Fruit fly (Drosophila melanogaster) whole organism, wandering third instar larva: Measurements from ENCODE around the gene wac.

Experiments used
- CrebA ChIP-seq: fragments of 200-800 bp; sonication (Bioruptor generic); optimal IDR thresholded peaks from 2 replicates; lab custom pipeline; 2016; ENCODE audit warnings: missing biosample characterization, mild to moderate bottlenecking, missing genetic modification characterization, borderline replicate concordance
- Dfd ChIP-seq: fragments of >200 bp; optimal IDR thresholded peaks from 2 replicates; lab custom pipeline; 2017; ENCODE audit warnings: missing biosample characterization, missing genetic modification characterization
- Dif ChIP-seq: fragments of 200-275, 200-300 bp; sonication (Bioruptor generic); optimal IDR thresholded peaks from 2 replicates; lab custom pipeline; 2018; ENCODE audit warnings: missing biosample characterization, missing genetic modification characterization; ENCODE audit not compliant: partially characterized antibody
- Hnf4 ChIP-seq: fragments of 200-800 bp; sonication (Bioruptor generic); optimal IDR thresholded peaks from 2 replicates; lab custom pipeline; 2016; ENCODE audit warnings: missing biosample characterization, mild to moderate bottlenecking, missing genetic modification characterization
- Hr78 ChIP-seq: fragments of >200 bp; optimal IDR thresholded peaks from 2 replicates; lab custom pipeline; 2017; ENCODE audit warnings: missing biosample characterization, missing genetic modification characterization
- Hr83 ChIP-seq: fragments of 200-300 bp; sonication (Bioruptor generic); optimal IDR thresholded peaks from 2 replicates; lab custom pipeline; 2016; ENCODE audit warnings: missing biosample characterization, mild to moderate bottlenecking, missing genetic modification characterization, moderate library complexity; ENCODE audit not compliant: poor library complexity, severe bottlenecking
- Jra ChIP-seq: sonication (Bioruptor generic); optimal IDR thresholded peaks from 2 replicates; lab custom pipeline; 2016; ENCODE audit warnings: missing biosample characterization, missing genetic modification characterization
- Mio ChIP-seq: sonication (Bioruptor generic); optimal IDR thresholded peaks from 2 replicates; lab custom pipeline; 2016; ENCODE audit warnings: missing biosample characterization, missing genetic modification characterization
- Myc ChIP-seq: fragments of >200 bp; optimal IDR thresholded peaks from 2 replicates; lab custom pipeline; 2017
- N ChIP-seq: fragments of >200 bp; optimal IDR thresholded peaks from 2 replicates; lab custom pipeline; 2018; ENCODE audit warnings: missing biosample characterization, missing external identifiers, missing genetic modification characterization
- Rel ChIP-seq, 2 experiments: fragments of 200-800 bp; sonication (Bioruptor generic) in 1 of 2; optimal IDR thresholded peaks; 2 replicates in 1 of 2; 3 replicates in 1 of 2; lab custom pipeline; 2016 to 2019; ENCODE audit warnings: mild to moderate bottlenecking in 2 of 2, missing biosample characterization in 2 of 2, missing genetic modification characterization in 2 of 2, moderate library complexity in 1 of 2
- Sp1 ChIP-seq: fragments of 200-800 bp; sonication (Bioruptor generic); optimal IDR thresholded peaks from 3 replicates; lab custom pipeline; 2019; ENCODE audit warnings: missing biosample characterization, mild to moderate bottlenecking, missing genetic modification characterization, moderate library complexity
- br ChIP-seq: fragments of 200-800 bp; sonication (Bioruptor generic); optimal IDR thresholded peaks from 2 replicates; lab custom pipeline; 2016; ENCODE audit warnings: missing biosample characterization, missing genetic modification characterization
- brk ChIP-seq: fragments of 200-800 bp; sonication (Bioruptor generic); optimal IDR thresholded peaks from 2 replicates; lab custom pipeline; 2016; ENCODE audit warnings: missing biosample characterization, mild to moderate bottlenecking, missing genetic modification characterization
- dl ChIP-seq, 2 experiments: fragments of 175-275, 200-275 bp in 1 of 2; fragments of 200-275 bp in 1 of 2; sonication (Bioruptor generic); optimal IDR thresholded peaks; lab custom pipeline; 2018; ENCODE audit warnings: mild to moderate bottlenecking in 2 of 2, missing biosample characterization in 2 of 2, missing genetic modification characterization in 2 of 2, moderate library complexity in 2 of 2; ENCODE audit not compliant: partially characterized antibody in 2 of 2, insufficient read depth in 1 of 2
- dmrt93B ChIP-seq: fragments of 200-800 bp; sonication (Bioruptor generic); optimal IDR thresholded peaks from 2 replicates; lab custom pipeline; 2018; ENCODE audit warnings: missing biosample characterization, mild to moderate bottlenecking, missing genetic modification characterization
- ey ChIP-seq: fragments of 200-800 bp; sonication (Bioruptor generic); optimal IDR thresholded peaks from 2 replicates; lab custom pipeline; 2016; ENCODE audit warnings: missing biosample characterization, missing genetic modification characterization
- foxo ChIP-seq, 2 experiments: fragments of 200-800 bp; sonication (Bioruptor generic); optimal IDR thresholded peaks; 2 replicates in 1 of 2; 3 replicates in 1 of 2; lab custom pipeline; 2016 to 2017; ENCODE audit warnings: missing biosample characterization in 2 of 2, missing genetic modification characterization in 2 of 2
- fru ChIP-seq: fragments of 200-800 bp; sonication (Bioruptor generic); optimal IDR thresholded peaks from 3 replicates; lab custom pipeline; 2016; ENCODE audit warnings: missing biosample characterization, mild to moderate bottlenecking, missing genetic modification characterization
- h ChIP-seq: fragments of 200-800 bp; sonication (Bioruptor generic); optimal IDR thresholded peaks from 3 replicates; lab custom pipeline; 2016; ENCODE audit warnings: missing biosample characterization, mild to moderate bottlenecking, missing genetic modification characterization
- lola ChIP-seq: fragments of >200 bp; optimal IDR thresholded peaks from 2 replicates; lab custom pipeline; 2017; ENCODE audit warnings: missing biosample characterization, missing genetic modification characterization
- pan ChIP-seq: fragments of >200 bp; optimal IDR thresholded peaks from 2 replicates; lab custom pipeline; 2017
- psq ChIP-seq: fragments of 200-800 bp; sonication (Bioruptor generic); optimal IDR thresholded peaks from 3 replicates; lab custom pipeline; 2017; ENCODE audit warnings: missing biosample characterization, mild to moderate bottlenecking, missing genetic modification characterization, moderate library complexity
- sage ChIP-seq: fragments of 200-800 bp; sonication (Bioruptor generic); optimal IDR thresholded peaks from 2 replicates; lab custom pipeline; 2016; ENCODE audit warnings: missing biosample characterization, mild to moderate bottlenecking, missing genetic modification characterization
- sv ChIP-seq: fragments of 200-800 bp; sonication (Bioruptor generic); optimal IDR thresholded peaks from 3 replicates; lab custom pipeline; 2016; ENCODE audit warnings: missing biosample characterization, missing genetic modification characterization
- usp ChIP-seq: fragments of >200 bp; optimal IDR thresholded peaks from 2 replicates; lab custom pipeline; 2017; ENCODE audit warnings: missing biosample characterization, missing genetic modification characterization
- woc ChIP-seq: sonication (Bioruptor generic); optimal IDR thresholded peaks from 2 replicates; lab custom pipeline; 2016; ENCODE audit warnings: missing biosample characterization, mild to moderate bottlenecking, missing genetic modification characterization

wac gene

DNA sequence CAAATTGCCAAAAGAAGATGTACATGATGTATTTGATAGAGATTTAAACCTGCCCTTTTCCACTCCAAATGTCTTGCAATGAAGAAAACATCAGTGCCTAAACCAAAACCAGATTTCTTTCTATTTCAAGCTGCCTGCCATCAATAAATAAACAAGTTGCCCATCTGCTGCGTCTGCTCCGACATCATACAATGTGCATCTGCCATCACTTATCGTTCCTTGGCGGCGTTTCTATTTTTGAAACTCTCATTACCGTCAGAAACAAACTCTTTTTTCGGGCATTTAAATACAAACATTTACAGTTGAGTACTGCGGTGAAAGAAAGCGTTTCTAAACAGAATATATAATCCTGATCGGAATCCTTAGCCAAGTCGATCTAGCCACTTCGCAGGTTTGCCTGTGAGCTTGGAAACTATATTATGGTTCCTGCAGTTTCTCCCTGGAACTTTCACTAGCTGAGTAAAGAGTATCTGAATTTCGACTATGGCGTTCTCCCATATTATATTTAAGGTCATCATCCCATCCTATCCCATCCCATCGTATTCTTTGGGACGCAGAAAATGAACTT is 36.9 kb downstream of the wac start:
- TF ChIP-seq Hr78 (GFP tag; lab: Kevin White, UChicago), result no peak
- TF ChIP-seq Hr83 (GFP tag; lab: Kevin White, UChicago), result no peak
- TF ChIP-seq sv (GFP tag; lab: Kevin White, UChicago), result no peak
- no peak for TF ChIP-seq br (GFP tag; lab: Kevin White, UChicago)
- TF ChIP-seq CrebA (GFP tag; lab: Kevin White, UChicago), result no peak
- no peak for TF ChIP-seq sage (GFP tag; lab: Kevin White, UChicago)
- no peak for TF ChIP-seq lola
- no peak for TF ChIP-seq Jra (GFP tag; lab: Kevin White, UChicago)
- TF ChIP-seq usp (GFP tag; lab: Kevin White, UChicago), result no peak
- TF ChIP-seq woc, result no peak
- TF ChIP-seq Dif (GFP tag; lab: Kevin White, UChicago), result no peak
- TF ChIP-seq Hnf4, result no peak
- no peak for TF ChIP-seq Rel (GFP tag; optimal IDR thresholded peaks at IDR 0.05; lab: Kevin White, UChicago)
- TF ChIP-seq Rel (tag; optimal IDR thresholded peaks at IDR 0.05; lab: Kevin White, UChicago), result no peak

DNA sequence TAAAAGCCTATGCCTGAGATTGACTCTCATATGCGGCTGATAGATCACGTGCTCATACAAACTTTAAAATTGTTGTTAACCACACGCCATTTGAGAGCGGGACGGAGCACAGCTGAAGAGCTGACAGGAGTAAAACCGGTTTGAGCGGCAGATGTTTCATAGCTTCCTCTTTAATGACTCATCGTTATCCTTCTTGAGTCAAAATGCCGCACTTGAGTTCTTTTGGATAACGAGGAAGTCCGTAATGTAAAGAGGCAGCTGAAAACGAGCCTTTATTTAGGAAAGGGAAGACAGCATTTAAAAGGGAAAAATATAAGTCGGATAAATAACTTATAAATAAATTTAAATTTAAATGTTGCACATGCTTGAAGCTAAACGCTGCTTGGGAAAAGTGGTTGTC is 39.3 kb downstream of the wac start:
- no peak for TF ChIP-seq Sp1 (GFP tag; lab: Kevin White, UChicago)
- TF ChIP-seq sage (GFP tag; lab: Kevin White, UChicago), result no peak
- no peak for TF ChIP-seq ey (GFP tag; lab: Kevin White, UChicago)
- no peak for TF ChIP-seq brk (GFP tag; lab: Kevin White, UChicago)
- TF ChIP-seq dmrt93B (GFP tag; lab: Kevin White, UChicago), result no peak
- no peak for TF ChIP-seq fru (GFP tag; lab: Kevin White, UChicago)
- no peak for TF ChIP-seq Hr78 (GFP tag; lab: Kevin White, UChicago)

DNA sequence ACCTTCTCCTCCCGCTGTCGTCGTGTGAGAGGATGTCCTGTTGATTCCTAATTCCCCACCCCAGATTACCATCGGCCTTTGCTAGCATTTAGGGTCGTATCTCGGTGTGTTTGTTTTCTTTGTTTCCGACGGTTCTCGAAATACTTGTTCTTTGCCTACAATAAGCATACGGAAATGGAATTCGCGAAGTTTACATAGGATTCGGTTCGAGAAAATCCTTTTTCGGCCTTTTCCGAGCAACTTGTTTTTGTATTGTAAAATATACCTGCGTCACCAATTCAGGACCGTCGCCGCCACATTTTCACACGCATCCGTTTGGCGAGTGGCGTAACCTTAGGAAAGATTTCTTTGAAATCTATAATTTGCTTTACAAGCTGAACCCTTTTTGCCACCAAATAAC is 40.5 kb downstream of the wac start:
- TF ChIP-seq Hnf4, result no peak
- TF ChIP-seq fru (GFP tag; lab: Kevin White, UChicago), result no peak
- no peak for TF ChIP-seq dl (GFP tag; optimal IDR thresholded peaks at IDR 0.05; lab: Kevin White, UChicago; ENCODE audit: insufficient read depth in 1 of 2, partially characterized antibody in 2 of 2)
- no peak for TF ChIP-seq foxo (GFP tag; optimal IDR thresholded peaks at IDR 0.05; lab: Kevin White, UChicago)
- TF ChIP-seq CrebA (GFP tag; lab: Kevin White, UChicago), result no peak
- no peak for TF ChIP-seq dmrt93B (GFP tag; lab: Kevin White, UChicago)
- no peak for TF ChIP-seq Dfd (GFP tag; lab: Kevin White, UChicago)
- TF ChIP-seq h (GFP tag; lab: Kevin White, UChicago), result no peak
- no peak for TF ChIP-seq psq (GFP tag; lab: Kevin White, UChicago)

DNA sequence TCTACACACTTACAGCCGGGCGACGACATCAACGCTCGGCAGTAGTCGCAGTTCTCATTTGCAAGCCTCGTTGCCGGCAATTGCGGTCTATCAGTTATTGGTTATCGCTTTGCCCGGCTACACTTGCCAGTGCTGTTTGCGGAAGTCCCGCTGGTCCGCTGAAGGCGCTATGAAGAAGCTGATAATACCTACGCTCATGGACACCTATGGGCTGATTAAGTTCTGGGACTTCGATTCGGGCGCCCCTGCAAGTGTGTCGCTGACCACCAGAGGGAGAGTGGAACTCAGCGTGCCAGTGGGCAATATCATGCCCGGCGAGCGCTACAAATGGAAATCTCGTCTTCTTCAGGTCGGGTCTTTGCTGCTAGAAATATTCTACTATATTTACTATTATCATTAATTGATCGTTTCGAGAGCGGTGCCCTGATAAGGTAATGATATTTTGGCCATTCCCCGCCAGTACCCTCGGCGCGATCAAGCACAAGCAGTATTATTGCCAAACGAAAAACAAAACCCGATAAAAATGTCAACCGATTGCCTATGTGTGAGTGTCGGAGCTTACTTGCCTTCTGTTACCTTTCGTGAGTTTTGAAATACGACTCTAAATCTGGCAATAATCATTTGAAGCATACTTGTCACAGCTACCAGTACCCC is 42.1 kb downstream of the wac start:
- TF ChIP-seq N (GFP tag; lab: Kevin White, UChicago), result no peak
- no peak for TF ChIP-seq Jra (GFP tag; lab: Kevin White, UChicago)
- TF ChIP-seq sv (GFP tag; lab: Kevin White, UChicago), result no peak
- no peak for TF ChIP-seq pan (lab: Kevin White, UChicago)
- no peak for TF ChIP-seq Mio
- no peak for TF ChIP-seq Sp1 (GFP tag; lab: Kevin White, UChicago)
- no peak for TF ChIP-seq Hnf4
- TF ChIP-seq ey (GFP tag; lab: Kevin White, UChicago), result no peak
- no peak for TF ChIP-seq Myc (lab: Kevin White, UChicago)
